Worm (Caenorhabditis elegans): ENCODE measurements around the gene mak-1.

- TF ChIP-seq pha-4 (tag; optimal IDR thresholded peaks at IDR 0.05) (no peak), F33H1.4 (GFP tag; IDR thresholded peaks at IDR 0.05) (no peak), F10E7.11 (tag; optimal IDR thresholded peaks at IDR 0.05) (no peak), lin-35 (GFP tag; optimal IDR thresholded peaks at IDR 0.05) (no peak), ztf-25 (GFP tag; IDR thresholded peaks at IDR 0.05) (no peak), unc-62 (GFP tag; optimal IDR thresholded peaks at IDR 0.05) (no peak), tlf-1 (GFP tag; optimal IDR thresholded peaks at IDR 0.05) (no peak), snpc-4 (GFP tag; optimal IDR thresholded peaks at IDR 0.05) (no peak), snpc-4 (tag; optimal IDR thresholded peaks at IDR 0.05) (no peak)
These were observed 11.4 kb downstream of the mak-1 start, which contains the start of gene K08F8.7 for ce11 chrII:8755270-8755669.
